Fruit fly (Drosophila melanogaster) whole organism, wandering third instar larva: ENCODE data around the gene Dys.

ENCODE experiments used
- Abd-B ChIP-seq: fragments of >200 bp; optimal IDR thresholded peaks from 2 replicates; lab custom pipeline; 2017; ENCODE audit warnings: missing biosample characterization, missing genetic modification characterization
- CG9705 ChIP-seq: fragments of 200-800 bp; sonication (Bioruptor generic); optimal IDR thresholded peaks from 2 replicates; lab custom pipeline; 2018; ENCODE audit warnings: missing biosample characterization, mild to moderate bottlenecking, missing genetic modification characterization
- CrebA ChIP-seq: fragments of 200-800 bp; sonication (Bioruptor generic); optimal IDR thresholded peaks from 2 replicates; lab custom pipeline; 2016; ENCODE audit warnings: missing biosample characterization, mild to moderate bottlenecking, missing genetic modification characterization, borderline replicate concordance
- Dfd ChIP-seq: fragments of >200 bp; optimal IDR thresholded peaks from 2 replicates; lab custom pipeline; 2017; ENCODE audit warnings: missing biosample characterization, missing genetic modification characterization
- Dif ChIP-seq: fragments of 200-275, 200-300 bp; sonication (Bioruptor generic); optimal IDR thresholded peaks from 2 replicates; lab custom pipeline; 2018; ENCODE audit warnings: missing biosample characterization, missing genetic modification characterization; ENCODE audit not compliant: partially characterized antibody
- GATAd ChIP-seq: sonication (Bioruptor generic); optimal IDR thresholded peaks from 2 replicates; lab custom pipeline; 2016; ENCODE audit warnings: missing biosample characterization, missing genetic modification characterization
- HLH106 ChIP-seq: fragments of 200-800 bp; optimal IDR thresholded peaks from 3 replicates; lab custom pipeline; 2019; ENCODE audit warnings: missing biosample characterization, mild to moderate bottlenecking, missing genetic modification characterization, moderate library complexity
- Hnf4 ChIP-seq: fragments of 200-800 bp; sonication (Bioruptor generic); optimal IDR thresholded peaks from 2 replicates; lab custom pipeline; 2016; ENCODE audit warnings: missing biosample characterization, mild to moderate bottlenecking, missing genetic modification characterization
- Hr78 ChIP-seq: fragments of >200 bp; optimal IDR thresholded peaks from 2 replicates; lab custom pipeline; 2017; ENCODE audit warnings: missing biosample characterization, missing genetic modification characterization
- Hr83 ChIP-seq: fragments of 200-300 bp; sonication (Bioruptor generic); optimal IDR thresholded peaks from 2 replicates; lab custom pipeline; 2016; ENCODE audit warnings: missing biosample characterization, mild to moderate bottlenecking, missing genetic modification characterization, moderate library complexity; ENCODE audit not compliant: poor library complexity, severe bottlenecking
- Jra ChIP-seq: sonication (Bioruptor generic); optimal IDR thresholded peaks from 2 replicates; lab custom pipeline; 2016; ENCODE audit warnings: missing biosample characterization, missing genetic modification characterization
- Mio ChIP-seq: sonication (Bioruptor generic); optimal IDR thresholded peaks from 2 replicates; lab custom pipeline; 2016; ENCODE audit warnings: missing biosample characterization, missing genetic modification characterization
- N ChIP-seq: fragments of >200 bp; optimal IDR thresholded peaks from 2 replicates; lab custom pipeline; 2018; ENCODE audit warnings: missing biosample characterization, missing external identifiers, missing genetic modification characterization
- OdsH ChIP-seq: fragments of 200-800 bp; sonication (Bioruptor generic); optimal IDR thresholded peaks from 2 replicates; lab custom pipeline; 2016; ENCODE audit warnings: missing biosample characterization, mild to moderate bottlenecking, missing genetic modification characterization
- Rel ChIP-seq, 2 experiments: fragments of 200-800 bp; sonication (Bioruptor generic) in 1 of 2; optimal IDR thresholded peaks; 2 replicates in 1 of 2; 3 replicates in 1 of 2; lab custom pipeline; 2016 to 2019; ENCODE audit warnings: mild to moderate bottlenecking in 2 of 2, missing biosample characterization in 2 of 2, missing genetic modification characterization in 2 of 2, moderate library complexity in 1 of 2
- Sp1 ChIP-seq: fragments of 200-800 bp; sonication (Bioruptor generic); optimal IDR thresholded peaks from 3 replicates; lab custom pipeline; 2019; ENCODE audit warnings: missing biosample characterization, mild to moderate bottlenecking, missing genetic modification characterization, moderate library complexity
- Vsx2 ChIP-seq: fragments of 200-300, 225-300 bp; sonication (Bioruptor generic); optimal IDR thresholded peaks from 2 replicates; lab custom pipeline; 2018; ENCODE audit warnings: missing biosample characterization, missing genetic modification characterization; ENCODE audit not compliant: partially characterized antibody
- br ChIP-seq: fragments of 200-800 bp; sonication (Bioruptor generic); optimal IDR thresholded peaks from 2 replicates; lab custom pipeline; 2016; ENCODE audit warnings: missing biosample characterization, missing genetic modification characterization
- brk ChIP-seq: fragments of 200-800 bp; sonication (Bioruptor generic); optimal IDR thresholded peaks from 2 replicates; lab custom pipeline; 2016; ENCODE audit warnings: missing biosample characterization, mild to moderate bottlenecking, missing genetic modification characterization
- dl ChIP-seq, 2 experiments: fragments of 175-275, 200-275 bp in 1 of 2; fragments of 200-275 bp in 1 of 2; sonication (Bioruptor generic); optimal IDR thresholded peaks; lab custom pipeline; 2018; ENCODE audit warnings: mild to moderate bottlenecking in 2 of 2, missing biosample characterization in 2 of 2, missing genetic modification characterization in 2 of 2, moderate library complexity in 2 of 2; ENCODE audit not compliant: partially characterized antibody in 2 of 2, insufficient read depth in 1 of 2
- dmrt93B ChIP-seq: fragments of 200-800 bp; sonication (Bioruptor generic); optimal IDR thresholded peaks from 2 replicates; lab custom pipeline; 2018; ENCODE audit warnings: missing biosample characterization, mild to moderate bottlenecking, missing genetic modification characterization
- dsf ChIP-seq: sonication (Bioruptor generic); optimal IDR thresholded peaks from 2 replicates; lab custom pipeline; 2016; ENCODE audit warnings: missing biosample characterization, missing genetic modification characterization, borderline replicate concordance
- ey ChIP-seq: fragments of 200-800 bp; sonication (Bioruptor generic); optimal IDR thresholded peaks from 2 replicates; lab custom pipeline; 2016; ENCODE audit warnings: missing biosample characterization, missing genetic modification characterization
- foxo ChIP-seq, 2 experiments: fragments of 200-800 bp; sonication (Bioruptor generic); optimal IDR thresholded peaks; 2 replicates in 1 of 2; 3 replicates in 1 of 2; lab custom pipeline; 2016 to 2017; ENCODE audit warnings: missing biosample characterization in 2 of 2, missing genetic modification characterization in 2 of 2
- fru ChIP-seq: fragments of 200-800 bp; sonication (Bioruptor generic); optimal IDR thresholded peaks from 3 replicates; lab custom pipeline; 2016; ENCODE audit warnings: missing biosample characterization, mild to moderate bottlenecking, missing genetic modification characterization
- h ChIP-seq: fragments of 200-800 bp; sonication (Bioruptor generic); optimal IDR thresholded peaks from 3 replicates; lab custom pipeline; 2016; ENCODE audit warnings: missing biosample characterization, mild to moderate bottlenecking, missing genetic modification characterization
- lola ChIP-seq: fragments of >200 bp; optimal IDR thresholded peaks from 2 replicates; lab custom pipeline; 2017; ENCODE audit warnings: missing biosample characterization, missing genetic modification characterization
- pan ChIP-seq: fragments of >200 bp; optimal IDR thresholded peaks from 2 replicates; lab custom pipeline; 2017
- psq ChIP-seq: fragments of 200-800 bp; sonication (Bioruptor generic); optimal IDR thresholded peaks from 3 replicates; lab custom pipeline; 2017; ENCODE audit warnings: missing biosample characterization, mild to moderate bottlenecking, missing genetic modification characterization, moderate library complexity
- rgr ChIP-seq: fragments of 200-800 bp; sonication (Bioruptor generic); optimal IDR thresholded peaks from 3 replicates; lab custom pipeline; 2016; ENCODE audit warnings: missing biosample characterization, mild to moderate bottlenecking, missing genetic modification characterization
- sage ChIP-seq: fragments of 200-800 bp; sonication (Bioruptor generic); optimal IDR thresholded peaks from 2 replicates; lab custom pipeline; 2016; ENCODE audit warnings: missing biosample characterization, mild to moderate bottlenecking, missing genetic modification characterization
- tai ChIP-seq: sonication (Bioruptor generic); optimal IDR thresholded peaks from 2 replicates; lab custom pipeline; 2016; ENCODE audit warnings: missing biosample characterization, missing genetic modification characterization
- woc ChIP-seq: sonication (Bioruptor generic); optimal IDR thresholded peaks from 2 replicates; lab custom pipeline; 2016; ENCODE audit warnings: missing biosample characterization, mild to moderate bottlenecking, missing genetic modification characterization

Dys gene

DNA sequence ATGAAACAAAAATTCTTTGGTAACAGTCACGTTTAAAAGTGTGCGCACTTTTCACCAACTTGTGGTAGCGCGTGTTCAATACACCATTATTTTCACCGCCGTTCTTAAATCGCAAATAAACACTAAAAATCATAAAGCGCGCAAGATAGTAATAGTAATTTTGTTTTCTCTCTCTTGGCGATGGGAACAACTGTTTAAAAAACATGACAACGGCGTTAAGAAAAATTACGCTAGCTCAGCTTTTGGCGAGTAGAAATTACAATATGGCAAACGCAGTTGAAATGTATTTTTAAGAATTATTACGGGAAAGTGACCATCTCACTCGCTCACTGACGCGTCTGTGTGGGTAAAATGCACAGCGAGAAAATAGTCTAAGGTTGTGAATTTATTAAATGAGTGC lies 108.8 kb downstream of the Dys start:
- TF ChIP-seq Hr78 (GFP tag; lab: Kevin White, UChicago) (no peak), dmrt93B (GFP tag; lab: Kevin White, UChicago) (no peak), Jra (GFP tag; lab: Kevin White, UChicago) (no peak), OdsH (GFP tag; lab: Kevin White, UChicago) (no peak), N (GFP tag; lab: Kevin White, UChicago) (no peak), brk (no peak), CG9705 (GFP tag; lab: Kevin White, UChicago) (no peak), psq (no peak), Mio (GFP tag; lab: Kevin White, UChicago) (no peak), sage (no peak), br (GFP tag; lab: Kevin White, UChicago) (no peak), fru (GFP tag; lab: Kevin White, UChicago) (no peak), Sp1 (GFP tag; lab: Kevin White, UChicago) (no peak), Rel (GFP tag; optimal IDR thresholded peaks at IDR 0.05; lab: Kevin White, UChicago) (no peak), Rel (tag; optimal IDR thresholded peaks at IDR 0.05; lab: Kevin White, UChicago) (no peak), CrebA (GFP tag; lab: Kevin White, UChicago) (no peak), dl (GFP tag; optimal IDR thresholded peaks at IDR 0.05; lab: Kevin White, UChicago; ENCODE audit: insufficient read depth in 1 of 2, partially characterized antibody in 2 of 2) (no peak), Vsx2 (GFP tag; lab: Kevin White, UChicago) (no peak), Hr83 (GFP tag; lab: Kevin White, UChicago) (no peak), woc (GFP tag; lab: Kevin White, UChicago) (no peak)

DNA sequence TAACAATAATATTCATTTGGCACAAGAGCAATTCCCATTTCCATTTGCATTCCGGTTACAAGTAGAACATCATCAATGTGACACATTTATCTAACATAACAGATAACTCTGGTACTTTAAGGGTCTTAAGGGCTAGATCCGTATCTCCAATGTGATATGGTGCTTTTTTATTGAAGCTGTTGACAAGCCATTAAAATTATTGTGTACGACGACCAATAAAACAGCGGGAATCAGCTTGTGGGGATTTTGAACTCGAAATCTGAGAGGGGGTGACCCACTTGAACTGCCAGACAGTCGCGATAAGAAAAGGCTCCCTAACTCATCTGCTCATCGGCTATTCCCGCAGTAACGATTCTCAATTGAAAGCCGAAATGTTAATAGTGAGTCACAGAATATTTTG lies 110.3 kb downstream of the Dys start:
- TF ChIP-seq Rel (GFP tag; optimal IDR thresholded peaks at IDR 0.05; lab: Kevin White, UChicago) (no peak), Rel (tag; optimal IDR thresholded peaks at IDR 0.05; lab: Kevin White, UChicago) (peak; percentile 75), br (GFP tag; lab: Kevin White, UChicago) (peak; percentile 1), brk (no peak), Hr78 (GFP tag; lab: Kevin White, UChicago) (no peak)

DNA sequence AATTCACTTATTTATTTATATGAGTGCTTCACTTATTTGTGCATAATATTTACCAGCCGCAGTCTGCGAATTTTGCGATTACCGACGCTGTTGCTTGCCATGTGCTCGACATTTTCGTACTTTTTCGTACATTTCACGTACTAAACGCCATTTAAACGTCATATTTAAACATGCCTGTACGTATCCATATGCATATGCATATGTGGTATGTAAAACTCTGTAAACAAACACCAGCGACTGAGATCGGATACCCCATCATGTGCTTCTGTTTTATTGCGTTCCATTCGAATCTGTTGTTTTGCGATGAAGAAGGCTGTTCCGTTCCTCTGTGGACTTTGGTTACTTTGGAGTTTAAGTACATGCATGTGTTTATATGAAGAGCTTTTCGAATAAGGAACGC lies 111.1 kb downstream of the Dys start:
- TF ChIP-seq Hnf4 (GFP tag; lab: Kevin White, UChicago) (no peak), dl (GFP tag; optimal IDR thresholded peaks at IDR 0.05; lab: Kevin White, UChicago; ENCODE audit: insufficient read depth in 1 of 2, partially characterized antibody in 2 of 2) (no peak), Dfd (no peak), Mio (GFP tag; lab: Kevin White, UChicago) (no peak), ey (GFP tag; lab: Kevin White, UChicago) (no peak), fru (GFP tag; lab: Kevin White, UChicago) (peak; percentile 26), foxo (GFP tag; optimal IDR thresholded peaks at IDR 0.05; lab: Kevin White, UChicago) (no peak), tai (peak; percentile 39), psq (peak; percentile 14), sage (no peak), Vsx2 (GFP tag; lab: Kevin White, UChicago) (no peak), GATAd (GFP tag; lab: Kevin White, UChicago) (no peak), Abd-B (GFP tag; lab: Kevin White, UChicago) (no peak), CrebA (GFP tag; lab: Kevin White, UChicago) (peak; percentile 2), rgr (GFP tag; lab: Kevin White, UChicago) (peak; percentile 31), Sp1 (GFP tag; lab: Kevin White, UChicago) (no peak), Dif (GFP tag; lab: Kevin White, UChicago) (no peak), CG9705 (GFP tag; lab: Kevin White, UChicago) (no peak), Hr78 (GFP tag; lab: Kevin White, UChicago) (no peak), OdsH (GFP tag; lab: Kevin White, UChicago) (no peak), lola (no peak), woc (GFP tag; lab: Kevin White, UChicago) (no peak), brk (no peak), dsf (no peak), Hr83 (GFP tag; lab: Kevin White, UChicago) (peak; percentile 18), h (GFP tag; lab: Kevin White, UChicago) (peak; percentile 37), Rel (GFP tag; optimal IDR thresholded peaks at IDR 0.05; lab: Kevin White, UChicago) (no peak), Rel (tag; optimal IDR thresholded peaks at IDR 0.05; lab: Kevin White, UChicago) (no peak)
- TF ChIP-seq, all 38 proteins: peak for 7

DNA sequence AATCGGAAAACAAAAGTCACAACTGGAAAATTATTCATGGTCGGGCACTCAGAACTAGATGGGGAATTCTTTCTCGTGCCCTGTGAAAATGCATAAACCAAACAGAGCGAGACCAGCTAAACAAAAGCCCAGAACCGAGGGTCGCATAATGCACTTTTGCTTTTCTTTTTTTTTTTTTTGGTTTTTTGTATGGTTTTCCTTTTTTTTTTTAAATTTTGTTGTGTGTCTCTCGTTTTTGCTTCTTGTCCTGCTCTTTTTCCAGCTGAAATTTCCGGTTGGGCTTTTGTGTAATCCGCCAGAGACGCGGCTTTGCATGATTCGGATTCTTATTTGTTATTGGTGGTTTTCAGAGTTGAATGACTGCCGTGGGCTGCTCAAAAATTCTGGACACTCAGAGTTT lies 120.9 kb downstream of the Dys start:
- no peak for TF ChIP-seq dsf
- no peak for TF ChIP-seq GATAd (GFP tag; lab: Kevin White, UChicago)
- no peak for TF ChIP-seq HLH106
- no peak for TF ChIP-seq tai
- no peak for TF ChIP-seq lola
- no peak for TF ChIP-seq Mio (GFP tag; lab: Kevin White, UChicago)
- TF ChIP-seq CG9705 (GFP tag; lab: Kevin White, UChicago): no peak
- no peak for TF ChIP-seq sage
- TF ChIP-seq pan (lab: Kevin White, UChicago): no peak
- TF ChIP-seq, all 38 proteins: peak for 0
